Worm (Caenorhabditis elegans): ENCODE measurements around the gene ZC116.5.

ce11 chrV:12607113-12607512 lies 1.6 kb downstream of the ZC116.5 start, which contains the start of gene erg-28:
- TF ChIP-seq ets-5 (GFP tag; IDR thresholded peaks at IDR 0.05) (no peak), ama-1 (optimal IDR thresholded peaks at IDR 0.05) (no peak), nhr-47 (tag; optimal IDR thresholded peaks at IDR 0.05) (no peak), efl-1 (optimal IDR thresholded peaks at IDR 0.05) (no peak), efl-1 (GFP tag; optimal IDR thresholded peaks at IDR 0.05 in 1 of 2) (no peak), fkh-10 (GFP tag; optimal IDR thresholded peaks at IDR 0.05) (no peak), unc-130 (tag; optimal IDR thresholded peaks at IDR 0.05) (no peak)
